Worm (Caenorhabditis elegans) whole organism, young adult: ENCODE data around the gene spig-3.
A peak's percentile ranks its signal among the peaks of the same experiment; 100 is the strongest.

Experiments
- B0035.1 ChIP-seq: sonication (generic microtip); optimal IDR thresholded peaks from 2 replicates; lab custom pipeline; 2016; ENCODE audit warnings: missing genetic modification characterization, mild to moderate bottlenecking, missing compliant biosample characterization, missing genotype, missing genetic modification reagents
- F23B12.7 ChIP-seq: sonication (generic microtip); optimal IDR thresholded peaks from 2 replicates; lab custom pipeline; 2017; ENCODE audit warnings: missing genetic modification characterization, mild to moderate bottlenecking, missing compliant biosample characterization, antibody characterized with exemption, moderate library complexity; ENCODE audit not compliant: insufficient read depth
- F52B5.7 ChIP-seq: sonication (generic microtip); optimal IDR thresholded peaks from 2 replicates; lab custom pipeline; 2016; ENCODE audit warnings: mild to moderate bottlenecking, missing genetic modification characterization, missing compliant biosample characterization
- K11D2.4 ChIP-seq: fragments of 200-800 bp; sonication (Bioruptor generic); IDR thresholded peaks from 2 replicates; pipeline ENCODE4 v1.3.6; 2022; ENCODE audit warnings: missing genetic modification reagents, missing genetic modification characterization, missing compliant biosample characterization
- Y56A3A.18 ChIP-seq: fragments of 200-800 bp; sonication (Bioruptor generic); IDR thresholded peaks from 2 replicates; pipeline ENCODE4 v1.3.6; 2022; ENCODE audit warnings: missing genetic modification reagents, missing genetic modification characterization, missing compliant biosample characterization
- Y95B8A.8 ChIP-seq: fragments of 200-800 bp; sonication (Bioruptor generic); IDR thresholded peaks from 2 replicates; pipeline ENCODE4 v1.3.6; 2022; ENCODE audit warnings: missing genetic modification reagents, missing genetic modification characterization, missing compliant biosample characterization
- ZK185.1 ChIP-seq: sonication (generic microtip); optimal IDR thresholded peaks from 2 replicates; lab custom pipeline; 2016; ENCODE audit warnings: mild to moderate bottlenecking, missing genetic modification characterization, missing compliant biosample characterization; ENCODE audit not compliant: poor library complexity, severe bottlenecking
- attf-6 ChIP-seq: fragments of 200-800 bp; sonication (Bioruptor generic); IDR thresholded peaks from 2 replicates; pipeline ENCODE4 v1.3.6; 2022; ENCODE audit warnings: missing genetic modification reagents, missing genetic modification characterization, missing compliant biosample characterization
- bed-2 ChIP-seq: fragments of 200-800 bp; sonication (Bioruptor generic); IDR thresholded peaks from 2 replicates; pipeline ENCODE4 v1.3.6; 2022; ENCODE audit warnings: missing genetic modification reagents, missing genetic modification characterization, missing compliant biosample characterization
- ceh-100 ChIP-seq: fragments of 200-800 bp; sonication (Bioruptor generic); IDR thresholded peaks from 2 replicates; pipeline ENCODE4 v1.3.6; 2022; ENCODE audit warnings: missing genetic modification reagents, missing genetic modification characterization, missing compliant biosample characterization
- ceh-27 ChIP-seq: fragments of 200-800 bp; sonication (Bioruptor generic); optimal IDR thresholded peaks from 2 replicates; lab custom pipeline; 2018; ENCODE audit warnings: mild to moderate bottlenecking, missing genetic modification characterization, moderate library complexity, missing compliant biosample characterization
- dox-1 ChIP-seq: fragments of 200-800 bp; sonication (Bioruptor generic); IDR thresholded peaks from 2 replicates; pipeline ENCODE4 v1.3.6; 2022; ENCODE audit warnings: missing genetic modification reagents, missing genetic modification characterization, missing compliant biosample characterization
- dpff-1 ChIP-seq: sonication (generic microtip); optimal IDR thresholded peaks from 2 replicates; lab custom pipeline; 2017; ENCODE audit warnings: mild to moderate bottlenecking, missing genetic modification characterization, missing compliant biosample characterization
- dpl-1 ChIP-seq: fragments of 150-350 bp; optimal IDR thresholded peaks from 2 replicates; lab custom pipeline; 2014; ENCODE audit warnings: missing biosample characterization, missing genetic modification reagents, missing genetic modification characterization
- efl-1 ChIP-seq: fragments of 150-350 bp; optimal IDR thresholded peaks from 2 replicates; lab custom pipeline; 2014; ENCODE audit warnings: missing biosample characterization, missing genetic modification reagents, missing genetic modification characterization
- egl-18 ChIP-seq: fragments of 200-800 bp; sonication (Bioruptor generic); IDR thresholded peaks from 2 replicates; pipeline ENCODE4 v1.3.6; 2022; ENCODE audit warnings: missing genetic modification reagents, missing genetic modification characterization, missing compliant biosample characterization
- egl-44 ChIP-seq: fragments of 200-800 bp; sonication (Bioruptor generic); IDR thresholded peaks from 2 replicates; pipeline ENCODE4 v1.3.6; 2022; ENCODE audit warnings: missing genetic modification reagents, missing genetic modification characterization, missing compliant biosample characterization
- fkh-3 ChIP-seq: sonication (generic microtip); optimal IDR thresholded peaks from 2 replicates; lab custom pipeline; 2016; ENCODE audit warnings: mild to moderate bottlenecking, missing genetic modification characterization, missing compliant biosample characterization
- gei-17 ChIP-seq: fragments of 200-800 bp; sonication (Bioruptor generic); optimal IDR thresholded peaks from 2 replicates; lab custom pipeline; 2018; ENCODE audit warnings: mild to moderate bottlenecking, missing genetic modification characterization, missing compliant biosample characterization
- hlh-12 ChIP-seq: sonication (generic microtip); optimal IDR thresholded peaks from 2 replicates; lab custom pipeline; 2016; ENCODE audit warnings: missing genetic modification characterization, missing compliant biosample characterization
- hmg-1.2 ChIP-seq: fragments of 200-800 bp; sonication (Bioruptor generic); IDR thresholded peaks from 2 replicates; pipeline ENCODE4 v1.3.6; 2022; ENCODE audit warnings: missing genetic modification reagents, missing genetic modification characterization, missing compliant biosample characterization
- hsf-1 ChIP-seq: fragments of 200-800 bp; sonication (Bioruptor generic); IDR thresholded peaks from 2 replicates; pipeline ENCODE4 v1.3.6; 2022; ENCODE audit warnings: missing genetic modification reagents, missing genetic modification characterization, missing compliant biosample characterization
- let-526 ChIP-seq: fragments of 200-800 bp; sonication (Bioruptor generic); IDR thresholded peaks from 2 replicates; pipeline ENCODE4 v1.3.6; 2022; ENCODE audit warnings: missing genetic modification reagents, missing genetic modification characterization, missing compliant biosample characterization
- let-607 ChIP-seq, 2 experiments: fragments of 200-800 bp in 1 of 2; sonication (Bioruptor generic) in 1 of 2; sonication (generic microtip) in 1 of 2; optimal IDR thresholded peaks; 2 replicates each; lab custom pipeline; 2016 to 2018; ENCODE audit warnings: mild to moderate bottlenecking in 2 of 2, missing compliant biosample characterization in 2 of 2, missing genetic modification characterization in 2 of 2, moderate library complexity in 2 of 2, missing genotype in 1 of 2
- lin-35 ChIP-seq, 3 experiments: fragments of 150-350 bp in 2 of 3; sonication (generic microtip) in 1 of 3; optimal IDR thresholded peaks; 2 replicates each; lab custom pipeline; 2014 to 2018; ENCODE audit warnings: missing biosample characterization in 3 of 3, missing genetic modification characterization in 3 of 3, missing genetic modification reagents in 3 of 3
- madf-10 ChIP-seq: sonication (generic microtip); optimal IDR thresholded peaks from 2 replicates; lab custom pipeline; 2016; ENCODE audit warnings: mild to moderate bottlenecking, missing genetic modification characterization, missing compliant biosample characterization
- madf-3 ChIP-seq: fragments of 200-800 bp; sonication (Bioruptor generic); IDR thresholded peaks from 2 replicates; pipeline ENCODE4 v1.3.6; 2022; ENCODE audit warnings: missing genetic modification reagents, missing genetic modification characterization, missing compliant biosample characterization
- madf-6 ChIP-seq: fragments of 200-800 bp; sonication (Bioruptor generic); IDR thresholded peaks from 2 replicates; pipeline ENCODE4 v1.3.6; 2022; ENCODE audit warnings: missing genetic modification reagents, missing genetic modification characterization, missing compliant biosample characterization
- mcd-1 ChIP-seq: fragments of 200-800 bp; sonication (Bioruptor generic); IDR thresholded peaks from 2 replicates; pipeline ENCODE4 v1.3.6; 2022; ENCODE audit warnings: missing genetic modification reagents, missing genetic modification characterization, missing compliant biosample characterization
- mel-28 ChIP-seq: sonication (generic microtip); optimal IDR thresholded peaks from 2 replicates; lab custom pipeline; 2016; ENCODE audit warnings: borderline replicate concordance, mild to moderate bottlenecking, missing genetic modification characterization, missing compliant biosample characterization
- mes-4 ChIP-seq: sonication (generic microtip); optimal IDR thresholded peaks from 2 replicates; lab custom pipeline; 2016; ENCODE audit warnings: missing genotype, missing genetic modification characterization, missing compliant biosample characterization
- nfya-1 ChIP-seq: sonication (generic microtip); optimal IDR thresholded peaks from 2 replicates; lab custom pipeline; 2017; ENCODE audit warnings: antibody characterized with exemption, missing compliant biosample characterization, missing genetic modification characterization, borderline replicate concordance; ENCODE audit not compliant: insufficient read depth
- nhr-80 ChIP-seq: sonication (generic microtip); optimal IDR thresholded peaks from 2 replicates; lab custom pipeline; 2016; ENCODE audit warnings: missing genetic modification characterization, missing compliant biosample characterization
- rcor-1 ChIP-seq: fragments of 200-800 bp; sonication (Bioruptor generic); IDR thresholded peaks from 2 replicates; pipeline ENCODE4 v1.3.6; 2022; ENCODE audit warnings: missing genetic modification reagents, missing genetic modification characterization, missing compliant biosample characterization
- snpc-1.3 ChIP-seq: sonication (generic microtip); optimal IDR thresholded peaks from 2 replicates; lab custom pipeline; 2017; ENCODE audit warnings: missing genetic modification characterization, mild to moderate bottlenecking, missing compliant biosample characterization, antibody characterized with exemption, moderate library complexity, missing genotype, missing genetic modification reagents; ENCODE audit not compliant: insufficient read depth
- snpc-4 ChIP-seq, 5 experiments: fragments of 150-350 bp in 1 of 5; sonication (generic microtip) in 4 of 5; optimal IDR thresholded peaks; 2 replicates each; lab custom pipeline; 2014 to 2018; ENCODE audit warnings: missing genetic modification characterization in 5 of 5, missing biosample characterization in 3 of 5, antibody characterized with exemption in 2 of 5, mild to moderate bottlenecking in 2 of 5, missing compliant biosample characterization in 2 of 5, missing genotype in 2 of 5, moderate library complexity in 2 of 5, missing genetic modification reagents in 1 of 5
- tlf-1 ChIP-seq: fragments of 200-800 bp; sonication (Bioruptor generic); optimal IDR thresholded peaks from 2 replicates; lab custom pipeline; 2018; ENCODE audit warnings: mild to moderate bottlenecking, missing genetic modification characterization, missing compliant biosample characterization
- ztf-18 ChIP-seq: sonication (generic microtip); optimal IDR thresholded peaks from 2 replicates; lab custom pipeline; 2016; ENCODE audit warnings: missing genotype, mild to moderate bottlenecking, missing genetic modification characterization, missing compliant biosample characterization
- ztf-25 ChIP-seq: fragments of 200-800 bp; sonication (Bioruptor generic); IDR thresholded peaks from 2 replicates; pipeline ENCODE4 v1.3.6; 2022; ENCODE audit warnings: missing genetic modification reagents, missing genetic modification characterization, missing compliant biosample characterization
- ztf-28 ChIP-seq: fragments of 200-800 bp; sonication (Bioruptor generic); IDR thresholded peaks from 2 replicates; pipeline ENCODE4 v1.3.6; 2022; ENCODE audit warnings: missing genetic modification reagents, missing genetic modification characterization, missing compliant biosample characterization

spig-3 gene

DNA sequence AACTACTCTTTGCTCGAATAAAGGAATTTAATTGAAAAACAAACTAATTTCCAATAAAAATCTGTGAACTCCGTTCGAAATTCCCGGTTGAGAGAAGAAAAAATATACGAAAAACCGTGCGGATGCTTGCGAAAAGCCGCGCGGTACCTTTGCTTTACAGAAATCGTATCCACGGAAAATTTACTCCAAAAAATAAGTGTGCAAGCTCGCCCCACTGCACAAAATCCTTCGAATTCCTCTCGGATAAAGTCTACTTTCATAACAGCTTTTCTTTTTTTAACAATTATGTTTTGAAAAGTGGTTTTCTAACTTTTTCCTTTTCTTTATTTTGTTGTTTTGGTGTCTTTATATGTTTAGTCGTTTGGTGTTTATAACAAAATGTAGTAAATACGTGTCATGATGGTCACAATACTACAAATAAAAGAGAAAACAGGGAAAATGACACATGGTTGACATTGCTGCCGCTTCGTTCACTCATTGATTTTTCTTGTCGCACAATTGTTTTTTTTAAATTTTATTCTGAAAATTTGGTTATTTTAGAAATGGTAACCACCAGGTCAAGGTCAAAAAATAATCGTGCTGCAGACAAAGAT is 47.9 kb upstream of the spig-3 start, which contains the start of gene cept-2 (continued):
- TF ChIP-seq mcd-1 (GFP tag; lab: Robert Waterston, UW) (peak; percentile 98), F52B5.7 (no peak), F23B12.7 (tag; lab: Kevin White, UChicago) (no peak), madf-6 (GFP tag; lab: Robert Waterston, UW) (peak; percentile 64), attf-6 (GFP tag; lab: Robert Waterston, UW) (peak; percentile 67; the same call in 1 of the 2 replicates), Y95B8A.8 (GFP tag; lab: Robert Waterston, UW) (0 out of 2 replicates have a peak, but pooled peaks have one; percentile 31), ceh-100 (GFP tag; lab: Robert Waterston, UW) (peak; percentile 98), lin-35 (GFP tag; optimal IDR thresholded peaks at IDR 0.05; lab: Kevin White, UChicago) (peak in 2 of 3 experiments; percentile 58 to 92), Y56A3A.18 (no peak), egl-44 (GFP tag; lab: Robert Waterston, UW) (0 out of 2 replicates have a peak, but pooled peaks have one; percentile 23), dpl-1 (GFP tag; lab: Kevin White, UChicago) (peak; percentile 56), ztf-28 (GFP tag; lab: Robert Waterston, UW) (0 out of 2 replicates have a peak, but pooled peaks have one; percentile 11), dox-1 (GFP tag; lab: Robert Waterston, UW) (peak; percentile 92), B0035.1 (tag; lab: Kevin White, UChicago) (no peak), nhr-80 (tag; lab: Kevin White, UChicago) (peak; percentile 54), ztf-18 (tag; lab: Kevin White, UChicago) (peak; percentile 80), let-607 (tag; optimal IDR thresholded peaks at IDR 0.05; lab: Kevin White, UChicago) (peak; percentile 76 to 81), egl-18 (0 out of 2 replicates have a peak, but pooled peaks have one; percentile 61), mel-28 (tag; lab: Kevin White, UChicago) (no peak), tlf-1 (GFP tag; lab: Kevin White, UChicago) (peak; percentile 66), hmg-1.2 (GFP tag; lab: Robert Waterston, UW) (peak; percentile 62), ZK185.1 (tag; lab: Kevin White, UChicago) (peak; percentile 95), madf-3 (GFP tag; lab: Robert Waterston, UW) (0 out of 2 replicates have a peak, but pooled peaks have one; percentile 45), nfya-1 (tag; lab: Kevin White, UChicago) (no peak), snpc-4 (GFP tag; optimal IDR thresholded peaks at IDR 0.05; lab: Kevin White, UChicago) (no peak), snpc-4 (tag; optimal IDR thresholded peaks at IDR 0.05; lab: Kevin White, UChicago) (peak in 2 of 4 experiments; percentile 57 to 70), ceh-27 (peak; percentile 81)

DNA sequence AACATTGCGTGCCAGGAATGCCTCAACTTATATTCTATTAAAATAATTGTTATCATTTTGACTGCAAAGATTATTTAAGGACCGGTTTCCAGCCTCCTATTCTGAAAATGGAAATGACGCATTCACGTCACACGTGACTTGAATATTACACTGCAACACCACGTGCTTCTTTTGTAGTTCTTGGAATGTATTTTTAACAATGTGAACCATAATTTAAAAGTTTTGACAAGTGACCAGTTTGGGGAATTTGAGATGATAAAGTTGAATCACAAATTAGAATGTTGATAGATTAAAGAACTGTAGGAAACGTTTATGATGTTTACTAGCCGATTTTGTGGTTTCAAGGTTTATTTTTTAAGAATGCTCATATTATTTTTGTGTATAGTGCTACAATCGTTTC is 42.2 kb upstream of the spig-3 start, which contains the start of gene F47B8.10:
F47B8.10 (plus strand) TSS at position 301 of the 400 bp plus-strand sequence.
- TF ChIP-seq Y95B8A.8 (GFP tag; lab: Robert Waterston, UW) (no peak), hsf-1 (GFP tag; lab: Robert Waterston, UW) (no peak), let-526 (no peak), efl-1 (GFP tag; lab: Kevin White, UChicago) (no peak), snpc-1.3 (tag; lab: Kevin White, UChicago) (no peak), rcor-1 (GFP tag; lab: Robert Waterston, UW) (no peak), gei-17 (GFP tag; lab: Kevin White, UChicago) (no peak), mes-4 (tag; lab: Kevin White, UChicago) (no peak), madf-10 (tag; lab: Kevin White, UChicago) (no peak), ztf-25 (GFP tag; lab: Robert Waterston, UW) (no peak), B0035.1 (tag; lab: Kevin White, UChicago) (no peak), bed-2 (GFP tag; lab: Robert Waterston, UW) (no peak), dox-1 (GFP tag; lab: Robert Waterston, UW) (no peak), hlh-12 (tag; lab: Kevin White, UChicago) (no peak), K11D2.4 (GFP tag; lab: Robert Waterston, UW) (no peak), ztf-18 (tag; lab: Kevin White, UChicago) (no peak), dpff-1 (tag; lab: Kevin White, UChicago) (no peak), fkh-3 (tag; lab: Kevin White, UChicago) (no peak)
